Worm (Caenorhabditis elegans) whole organism, L3 larva: ENCODE results near the gene npp-27.

Experiments
- ama-1 ChIP-seq: fragments of 150-350 bp; optimal IDR thresholded peaks from 2 replicates; lab custom pipeline; 2018
- elt-1 ChIP-seq: fragments of 150-350 bp; optimal IDR thresholded peaks from 2 replicates; lab custom pipeline; 2014; ENCODE audit warnings: missing biosample characterization, missing genetic modification characterization
- lsy-12 ChIP-seq: sonication (generic microtip); optimal IDR thresholded peaks from 2 replicates; lab custom pipeline; 2016; ENCODE audit warnings: mild to moderate bottlenecking, missing genetic modification characterization, missing compliant biosample characterization
- nhr-28 ChIP-seq: fragments of 150-350 bp; optimal IDR thresholded peaks from 2 replicates; lab custom pipeline; 2014; ENCODE audit warnings: missing biosample characterization, missing genetic modification characterization
- tbx-2 ChIP-seq: sonication (generic microtip); optimal IDR thresholded peaks from 2 replicates; lab custom pipeline; 2016; ENCODE audit warnings: mild to moderate bottlenecking, missing genetic modification characterization, missing compliant biosample characterization

- no peak for TF ChIP-seq nhr-28 (tag; lab: Kevin White, UChicago)
- TF ChIP-seq tbx-2: no peak
- TF ChIP-seq lsy-12 (tag; lab: Kevin White, UChicago): no peak
- no peak for TF ChIP-seq ama-1 (lab: Kevin White, UChicago)
- TF ChIP-seq elt-1 (tag; lab: Kevin White, UChicago): no peak
Observed at ce11 chrIV:7898489-7898888, 11.6 kb downstream of the npp-27 start.
